Worm (Caenorhabditis elegans) whole organism, young adult: ENCODE results near the gene F44E7.9.
A peak's percentile ranks its signal among the peaks of the same experiment; 100 is the strongest.

Experiments used
- B0019.2 ChIP-seq: fragments of 200-800 bp; sonication (Bioruptor generic); conservative IDR thresholded peaks from 2 replicates; pipeline ENCODE4 v1.3.6; 2022; ENCODE audit warnings: missing genetic modification reagents, missing genetic modification characterization, missing compliant biosample characterization
- B0336.3 ChIP-seq: fragments of 200-800 bp; sonication (Bioruptor generic); IDR thresholded peaks from 2 replicates; pipeline ENCODE4 v1.3.6; 2022; ENCODE audit warnings: missing genetic modification characterization, missing compliant biosample characterization
- C17E4.6 ChIP-seq: fragments of 200-800 bp; sonication (Bioruptor generic); IDR thresholded peaks from 2 replicates; pipeline ENCODE4 v1.3.6; 2022; ENCODE audit warnings: missing genetic modification reagents, missing genetic modification characterization, missing compliant biosample characterization
- D2030.7 ChIP-seq: fragments of 200-800 bp; sonication (Bioruptor generic); IDR thresholded peaks from 2 replicates; pipeline ENCODE4 v1.3.6; 2022; ENCODE audit warnings: missing genetic modification reagents, missing genetic modification characterization, missing compliant biosample characterization
- F10E7.11 ChIP-seq: sonication (generic microtip); optimal IDR thresholded peaks from 2 replicates; lab custom pipeline; 2017; ENCODE audit warnings: mild to moderate bottlenecking, missing genetic modification characterization, moderate library complexity, missing compliant biosample characterization
- F23B12.7 ChIP-seq: sonication (generic microtip); optimal IDR thresholded peaks from 2 replicates; lab custom pipeline; 2017; ENCODE audit warnings: missing genetic modification characterization, mild to moderate bottlenecking, missing compliant biosample characterization, antibody characterized with exemption, moderate library complexity; ENCODE audit not compliant: insufficient read depth
- F37B4.10 ChIP-seq: fragments of 200-800 bp; sonication (Bioruptor generic); IDR thresholded peaks from 2 replicates; pipeline ENCODE4 v1.3.6; 2022; ENCODE audit warnings: missing genetic modification characterization, missing compliant biosample characterization
- F52B5.7 ChIP-seq: sonication (generic microtip); optimal IDR thresholded peaks from 2 replicates; lab custom pipeline; 2016; ENCODE audit warnings: mild to moderate bottlenecking, missing genetic modification characterization, missing compliant biosample characterization
- K11D2.4 ChIP-seq: fragments of 200-800 bp; sonication (Bioruptor generic); IDR thresholded peaks from 2 replicates; pipeline ENCODE4 v1.3.6; 2022; ENCODE audit warnings: missing genetic modification reagents, missing genetic modification characterization, missing compliant biosample characterization
- K12H6.12 ChIP-seq: fragments of 200-800 bp; sonication (Bioruptor generic); optimal IDR thresholded peaks from 2 replicates; lab custom pipeline; 2018; ENCODE audit warnings: mild to moderate bottlenecking, missing genetic modification characterization, missing compliant biosample characterization
- T26A5.8 ChIP-seq: sonication (generic microtip); optimal IDR thresholded peaks from 2 replicates; lab custom pipeline; 2016; ENCODE audit warnings: missing genetic modification characterization, missing compliant biosample characterization
- ama-1 ChIP-seq, 3 experiments: fragments of 150-350 bp in 1 of 3; sonication (generic microtip) in 2 of 3; optimal IDR thresholded peaks; 2 replicates each; lab custom pipeline; 2014 to 2018; ENCODE audit warnings: missing biosample characterization in 2 of 3, missing genetic modification characterization in 2 of 3, missing genetic modification reagents in 2 of 3
- atf-7 ChIP-seq: sonication (generic microtip); optimal IDR thresholded peaks from 2 replicates; lab custom pipeline; 2017; ENCODE audit warnings: mild to moderate bottlenecking, missing genetic modification characterization, missing compliant biosample characterization
- cebp-1 ChIP-seq, 2 experiments: fragments of 200-800 bp in 1 of 2; sonication (Bioruptor generic) in 1 of 2; sonication (generic microtip) in 1 of 2; IDR thresholded peaks in 1 of 2; optimal IDR thresholded peaks in 1 of 2; 2 replicates each; pipeline versions ENCODE4 v1.3.6 to Lab custom; 2017 to 2022; ENCODE audit warnings: missing compliant biosample characterization in 2 of 2, missing genetic modification characterization in 2 of 2, mild to moderate bottlenecking in 1 of 2, missing genetic modification reagents in 1 of 2, moderate library complexity in 1 of 2
- ceh-27 ChIP-seq: fragments of 200-800 bp; sonication (Bioruptor generic); optimal IDR thresholded peaks from 2 replicates; lab custom pipeline; 2018; ENCODE audit warnings: mild to moderate bottlenecking, missing genetic modification characterization, moderate library complexity, missing compliant biosample characterization
- ceh-40 ChIP-seq: fragments of 200-800 bp; sonication (Bioruptor generic); IDR thresholded peaks from 2 replicates; pipeline ENCODE4 v1.3.6; 2022; ENCODE audit warnings: missing genetic modification characterization, missing compliant biosample characterization
- ceh-79 ChIP-seq: sonication (generic microtip); optimal IDR thresholded peaks from 2 replicates; lab custom pipeline; 2017; ENCODE audit warnings: mild to moderate bottlenecking, missing genetic modification characterization, missing compliant biosample characterization
- chd-7 ChIP-seq: sonication (generic microtip); optimal IDR thresholded peaks from 2 replicates; lab custom pipeline; 2016; ENCODE audit warnings: mild to moderate bottlenecking, missing genetic modification characterization, moderate library complexity, missing compliant biosample characterization
- die-1 ChIP-seq: sonication (generic microtip); optimal IDR thresholded peaks from 2 replicates; lab custom pipeline; 2016; ENCODE audit warnings: missing genotype, mild to moderate bottlenecking, missing genetic modification characterization, missing compliant biosample characterization
- dox-1 ChIP-seq: fragments of 200-800 bp; sonication (Bioruptor generic); IDR thresholded peaks from 2 replicates; pipeline ENCODE4 v1.3.6; 2022; ENCODE audit warnings: missing genetic modification reagents, missing genetic modification characterization, missing compliant biosample characterization
- efl-1 ChIP-seq: fragments of 150-350 bp; optimal IDR thresholded peaks from 2 replicates; lab custom pipeline; 2014; ENCODE audit warnings: missing biosample characterization, missing genetic modification reagents, missing genetic modification characterization
- egl-44 ChIP-seq: fragments of 200-800 bp; sonication (Bioruptor generic); IDR thresholded peaks from 2 replicates; pipeline ENCODE4 v1.3.6; 2022; ENCODE audit warnings: missing genetic modification reagents, missing genetic modification characterization, missing compliant biosample characterization
- fkh-3 ChIP-seq: sonication (generic microtip); optimal IDR thresholded peaks from 2 replicates; lab custom pipeline; 2016; ENCODE audit warnings: mild to moderate bottlenecking, missing genetic modification characterization, missing compliant biosample characterization
- gei-17 ChIP-seq: fragments of 200-800 bp; sonication (Bioruptor generic); optimal IDR thresholded peaks from 2 replicates; lab custom pipeline; 2018; ENCODE audit warnings: mild to moderate bottlenecking, missing genetic modification characterization, missing compliant biosample characterization
- hlh-26 ChIP-seq: fragments of 200-800 bp; sonication (Bioruptor generic); conservative IDR thresholded peaks from 2 replicates; pipeline ENCODE4 v1.3.6; 2022; ENCODE audit warnings: missing genetic modification reagents, missing genetic modification characterization, missing compliant biosample characterization
- hsf-1 ChIP-seq: fragments of 200-800 bp; sonication (Bioruptor generic); IDR thresholded peaks from 2 replicates; pipeline ENCODE4 v1.3.6; 2022; ENCODE audit warnings: missing genetic modification reagents, missing genetic modification characterization, missing compliant biosample characterization
- lin-35 ChIP-seq, 3 experiments: fragments of 150-350 bp in 2 of 3; sonication (generic microtip) in 1 of 3; optimal IDR thresholded peaks; 2 replicates each; lab custom pipeline; 2014 to 2018; ENCODE audit warnings: missing biosample characterization in 3 of 3, missing genetic modification characterization in 3 of 3, missing genetic modification reagents in 3 of 3
- lin-40 ChIP-seq: sonication (generic microtip); optimal IDR thresholded peaks from 2 replicates; lab custom pipeline; 2016; ENCODE audit warnings: missing genetic modification characterization, mild to moderate bottlenecking, missing compliant biosample characterization, missing genotype, missing genetic modification reagents
- madf-8 ChIP-seq: fragments of 200-800 bp; sonication (Bioruptor generic); conservative IDR thresholded peaks from 2 replicates; pipeline ENCODE4 v1.3.6; 2022; ENCODE audit warnings: missing genetic modification reagents, missing genetic modification characterization, missing compliant biosample characterization
- mes-4 ChIP-seq: sonication (generic microtip); optimal IDR thresholded peaks from 2 replicates; lab custom pipeline; 2016; ENCODE audit warnings: missing genotype, missing genetic modification characterization, missing compliant biosample characterization
- nfya-2 ChIP-seq: fragments of 200-800 bp; sonication (Bioruptor generic); IDR thresholded peaks from 2 replicates; pipeline ENCODE4 v1.3.6; 2022; ENCODE audit warnings: missing genetic modification reagents, missing genetic modification characterization, missing compliant biosample characterization
- nhr-80 ChIP-seq: sonication (generic microtip); optimal IDR thresholded peaks from 2 replicates; lab custom pipeline; 2016; ENCODE audit warnings: missing genetic modification characterization, missing compliant biosample characterization
- pbrm-1 ChIP-seq: fragments of 200-800 bp; sonication (Bioruptor generic); IDR thresholded peaks from 2 replicates; pipeline ENCODE4 v1.3.6; 2022; ENCODE audit warnings: missing genetic modification reagents, missing genetic modification characterization, missing compliant biosample characterization
- sea-2 ChIP-seq: fragments of 200-800 bp; sonication (Bioruptor generic); IDR thresholded peaks from 2 replicates; pipeline ENCODE4 v1.3.6; 2022; ENCODE audit warnings: missing genetic modification characterization, missing compliant biosample characterization
- snpc-1.3 ChIP-seq: sonication (generic microtip); optimal IDR thresholded peaks from 2 replicates; lab custom pipeline; 2017; ENCODE audit warnings: missing genetic modification characterization, mild to moderate bottlenecking, missing compliant biosample characterization, antibody characterized with exemption, moderate library complexity, missing genotype, missing genetic modification reagents; ENCODE audit not compliant: insufficient read depth
- snpc-3.4 ChIP-seq: sonication (generic microtip); optimal IDR thresholded peaks from 2 replicates; lab custom pipeline; 2017; ENCODE audit warnings: missing genetic modification characterization, mild to moderate bottlenecking, missing compliant biosample characterization, antibody characterized with exemption, moderate library complexity, missing genotype, missing genetic modification reagents
- somi-1 ChIP-seq: fragments of 200-800 bp; sonication (Bioruptor generic); optimal IDR thresholded peaks from 2 replicates; lab custom pipeline; 2018; ENCODE audit warnings: mild to moderate bottlenecking, missing genetic modification characterization, missing compliant biosample characterization
- tbp1 ChIP-seq: fragments of 200-800 bp; sonication (Bioruptor generic); optimal IDR thresholded peaks from 2 replicates; lab custom pipeline; 2018; ENCODE audit warnings: mild to moderate bottlenecking, missing genetic modification characterization, missing compliant biosample characterization
- tbx-9 ChIP-seq: sonication (generic microtip); optimal IDR thresholded peaks from 2 replicates; lab custom pipeline; 2016; ENCODE audit warnings: borderline replicate concordance, missing genetic modification characterization, inconsistent platforms, missing compliant biosample characterization
- zfh-2 ChIP-seq: fragments of 200-800 bp; sonication (Bioruptor generic); conservative IDR thresholded peaks from 2 replicates; pipeline ENCODE4 v1.3.6; 2022; ENCODE audit warnings: missing genetic modification reagents, missing genetic modification characterization, missing compliant biosample characterization
- zim-3 ChIP-seq: sonication (generic microtip); optimal IDR thresholded peaks from 2 replicates; lab custom pipeline; 2017; ENCODE audit warnings: mild to moderate bottlenecking, missing genetic modification characterization, moderate library complexity, missing compliant biosample characterization
- ztf-18 ChIP-seq: sonication (generic microtip); optimal IDR thresholded peaks from 2 replicates; lab custom pipeline; 2016; ENCODE audit warnings: missing genotype, mild to moderate bottlenecking, missing genetic modification characterization, missing compliant biosample characterization
- ztf-26 ChIP-seq: sonication (generic microtip); optimal IDR thresholded peaks from 2 replicates; lab custom pipeline; 2017; ENCODE audit warnings: missing genetic modification characterization, missing compliant biosample characterization

F44E7.9 gene

ce11 chrV:5821451-5822143 lies 30.6 kb downstream of the F44E7.9 start:
- TF ChIP-seq D2030.7 (GFP tag; lab: Robert Waterston, UW) (no peak), K12H6.12 (no peak), nfya-2 (GFP tag; lab: Robert Waterston, UW) (no peak), atf-7 (tag; lab: Kevin White, UChicago) (peak; percentile 56), T26A5.8 (tag; lab: Kevin White, UChicago) (no peak), nhr-80 (tag; lab: Kevin White, UChicago) (peak; percentile 93), ceh-40 (GFP tag; lab: Robert Waterston, UW) (no peak)

- TF ChIP-seq die-1 = peak; percentile 14
- no peak for TF ChIP-seq ceh-79 (tag; lab: Kevin White, UChicago)
- TF ChIP-seq snpc-1.3 = no peak
- TF ChIP-seq sea-2 (GFP tag; lab: Robert Waterston, UW) = no peak
- TF ChIP-seq F23B12.7 (tag; lab: Kevin White, UChicago) = no peak
- TF ChIP-seq B0019.2 = no peak
- TF ChIP-seq mes-4 = no peak
- no peak for TF ChIP-seq pbrm-1 (GFP tag; lab: Robert Waterston, UW)
- TF ChIP-seq dox-1 = 0 out of 2 replicates have a peak, but pooled peaks have one; percentile 16
- TF ChIP-seq gei-17 (GFP tag; lab: Kevin White, UChicago) = no peak
- TF ChIP-seq snpc-3.4 (tag; lab: Kevin White, UChicago) = no peak
- no peak for TF ChIP-seq F52B5.7 (tag; lab: Kevin White, UChicago)
- TF ChIP-seq nhr-80 (tag; lab: Kevin White, UChicago) = peak; percentile 85
- TF ChIP-seq somi-1 (GFP tag; lab: Kevin White, UChicago) = peak; percentile 67
- TF ChIP-seq hlh-26 (GFP tag; lab: Robert Waterston, UW) = no peak
- no peak for TF ChIP-seq ceh-27
- no peak for TF ChIP-seq B0336.3
- no peak for TF ChIP-seq ztf-18 (tag; lab: Kevin White, UChicago)
- no peak for TF ChIP-seq zim-3
- no peak for TF ChIP-seq F37B4.10 (GFP tag; lab: Robert Waterston, UW)
- no peak for TF ChIP-seq lin-35 (GFP tag; optimal IDR thresholded peaks at IDR 0.05; lab: Kevin White, UChicago)
- no peak for TF ChIP-seq F10E7.11
- peak; percentile 61; the same call in 1 of the 2 replicates for TF ChIP-seq cebp-1 (GFP tag; IDR thresholded peaks at IDR 0.05; lab: Robert Waterston, UW)
- peak; percentile 87 for TF ChIP-seq cebp-1 (tag; optimal IDR thresholded peaks at IDR 0.05; lab: Kevin White, UChicago)
- no peak for TF ChIP-seq tbx-9 (tag; lab: Kevin White, UChicago)
- TF ChIP-seq madf-8 (GFP tag; lab: Robert Waterston, UW) = no peak
- 0 out of 2 replicates have a peak, but pooled peaks have one; percentile 32 for TF ChIP-seq K11D2.4 (GFP tag; lab: Robert Waterston, UW)
- TF ChIP-seq hsf-1 (GFP tag; lab: Robert Waterston, UW) = no peak
- TF ChIP-seq tbp1 (GFP tag; lab: Kevin White, UChicago) = no peak
- TF ChIP-seq zfh-2 (GFP tag; lab: Robert Waterston, UW) = no peak
- peak; percentile 62 for TF ChIP-seq ztf-26 (tag; lab: Kevin White, UChicago)
- TF ChIP-seq egl-44 = no peak
- no peak for TF ChIP-seq chd-7 (tag; lab: Kevin White, UChicago)
- TF ChIP-seq C17E4.6 (GFP tag; lab: Robert Waterston, UW) = no peak
- no peak for TF ChIP-seq efl-1 (GFP tag; lab: Kevin White, UChicago)
- TF ChIP-seq K12H6.12 = no peak
- TF ChIP-seq fkh-3 (tag; lab: Kevin White, UChicago) = no peak
- TF ChIP-seq ama-1 (optimal IDR thresholded peaks at IDR 0.05; lab: Kevin White, UChicago) = no peak
- TF ChIP-seq ama-1 (GFP tag; optimal IDR thresholded peaks at IDR 0.05; lab: Kevin White, UChicago) = no peak
- peak; percentile 70 for TF ChIP-seq lin-40 (tag; lab: Kevin White, UChicago)
These were observed 31.9 kb downstream of the F44E7.9 start for ce11 chrV:5822968-5823367.
